Worm (Caenorhabditis elegans) whole organism, L4 larva: ENCODE results near the gene rfc-2.

ENCODE experiments used
- daf-16 ChIP-seq, 3 experiments: sonication (generic microtip); optimal IDR thresholded peaks; 2 replicates each; lab custom pipeline; 2016 to 2017; ENCODE audit warnings: missing genetic modification characterization in 3 of 3, missing genetic modification reagents in 3 of 3, mild to moderate bottlenecking in 2 of 3, missing compliant biosample characterization in 2 of 3, missing biosample characterization in 1 of 3, moderate library complexity in 1 of 3
- nhr-28 ChIP-seq: fragments of 150-350 bp; optimal IDR thresholded peaks from 2 replicates; lab custom pipeline; 2014; ENCODE audit warnings: missing biosample characterization, missing genetic modification characterization
- php-3 ChIP-seq: fragments of 200-800 bp; sonication (Bioruptor generic); IDR thresholded peaks from 2 replicates; pipeline ENCODE4 v1.3.6; 2022; ENCODE audit warnings: missing genetic modification reagents, missing genetic modification characterization, missing compliant biosample characterization

ce11 chrIV:1389021-1389420 is 41.9 kb downstream of the rfc-2 start:
- peak; percentile 21 for TF ChIP-seq nhr-28 (tag; lab: Kevin White, UChicago)
- no peak for TF ChIP-seq daf-16 (GFP tag; optimal IDR thresholded peaks at IDR 0.05; lab: Kevin White, UChicago)
- TF ChIP-seq daf-16 (tag; optimal IDR thresholded peaks at IDR 0.05; lab: Kevin White, UChicago): no peak
- TF ChIP-seq php-3 (GFP tag; lab: Robert Waterston, UW): no peak
